Fruit fly (Drosophila melanogaster) whole organism, adult: ENCODE results near the gene CG18304.

Experiments used
- CG11617 ChIP-seq: fragments of 200-800 bp; sonication (Bioruptor generic); optimal IDR thresholded peaks from 2 replicates; lab custom pipeline; 2017; ENCODE audit warnings: mild to moderate bottlenecking, missing biosample characterization, missing genetic modification reagents, missing genetic modification characterization
- CG12768 ChIP-seq: fragments of 200-800 bp; sonication (Bioruptor generic); optimal IDR thresholded peaks from 2 replicates; lab custom pipeline; 2017; ENCODE audit warnings: missing biosample characterization, missing genetic modification characterization, mild to moderate bottlenecking, moderate library complexity, missing genetic modification reagents
- CG14711 ChIP-seq: fragments of 200-800 bp; sonication (Bioruptor generic); optimal IDR thresholded peaks from 2 replicates; lab custom pipeline; 2018; ENCODE audit warnings: missing biosample characterization, mild to moderate bottlenecking, missing genetic modification characterization, moderate library complexity
- CG1620 ChIP-seq: fragments of 200-800 bp; sonication (Bioruptor generic); optimal IDR thresholded peaks from 2 replicates; lab custom pipeline; 2016; ENCODE audit warnings: missing biosample characterization, missing genetic modification characterization
- CG33017 ChIP-seq: fragments of 200-800 bp; sonication (Bioruptor generic); optimal IDR thresholded peaks from 2 replicates; lab custom pipeline; 2018; ENCODE audit warnings: missing biosample characterization, mild to moderate bottlenecking, missing genetic modification characterization, moderate library complexity
- CG5204 ChIP-seq: fragments of 200-800 bp; sonication (Bioruptor generic); optimal IDR thresholded peaks from 2 replicates; lab custom pipeline; 2016; ENCODE audit warnings: missing biosample characterization, missing genetic modification characterization
- CG7045 ChIP-seq: fragments of 200-800 bp; sonication (Bioruptor generic); optimal IDR thresholded peaks from 2 replicates; lab custom pipeline; 2017; ENCODE audit warnings: missing biosample characterization, mild to moderate bottlenecking, missing genetic modification characterization
- CG7101 ChIP-seq: fragments of 200-800 bp; sonication (Bioruptor generic); optimal IDR thresholded peaks from 2 replicates; lab custom pipeline; 2018; ENCODE audit warnings: missing biosample characterization, mild to moderate bottlenecking, missing genetic modification characterization, moderate library complexity
- Clk ChIP-seq: fragments of 200-800 bp; sonication (Bioruptor generic); optimal IDR thresholded peaks from 2 replicates; lab custom pipeline; 2017; ENCODE audit warnings: missing biosample characterization, missing genetic modification characterization
- Crg-1 ChIP-seq: fragments of 200-800 bp; sonication (Bioruptor generic); optimal IDR thresholded peaks from 2 replicates; lab custom pipeline; 2016; ENCODE audit warnings: missing biosample characterization, missing genetic modification characterization
- Hr96 ChIP-seq: fragments of 200-800 bp; sonication (Bioruptor generic); optimal IDR thresholded peaks from 2 replicates; lab custom pipeline; 2016; ENCODE audit warnings: missing biosample characterization, missing genetic modification characterization
- Mnt ChIP-seq: fragments of 200-800 bp; sonication (Bioruptor generic); optimal IDR thresholded peaks from 2 replicates; lab custom pipeline; 2016; ENCODE audit warnings: missing biosample characterization, mild to moderate bottlenecking, missing genetic modification characterization
- bab1 ChIP-seq: fragments of 200-800 bp; sonication (Bioruptor generic); optimal IDR thresholded peaks from 3 replicates; lab custom pipeline; 2019; ENCODE audit warnings: missing biosample characterization, mild to moderate bottlenecking, missing genetic modification characterization, moderate library complexity
- cic ChIP-seq: fragments of 200-800 bp; sonication (Bioruptor generic); optimal IDR thresholded peaks from 2 replicates; lab custom pipeline; 2017; ENCODE audit warnings: missing biosample characterization, mild to moderate bottlenecking, missing genetic modification characterization, moderate library complexity
- cnc ChIP-seq, 2 experiments: fragments of >200 bp; optimal IDR thresholded peaks; 2 replicates each; lab custom pipeline; 2017
- kay ChIP-seq: fragments of 200-800 bp; sonication (Bioruptor generic); peaks from one replicate; lab custom pipeline; 2016; ENCODE audit warnings: missing biosample characterization, missing genetic modification characterization, borderline replicate concordance
- ovo ChIP-seq: fragments of 200-800 bp; sonication (Bioruptor generic); optimal IDR thresholded peaks from 2 replicates; lab custom pipeline; 2016; ENCODE audit warnings: missing biosample characterization, missing genetic modification characterization
- pad ChIP-seq: fragments of 200-800 bp; sonication (Bioruptor generic); optimal IDR thresholded peaks from 3 replicates; lab custom pipeline; 2017; ENCODE audit warnings: missing biosample characterization, missing genetic modification characterization, mild to moderate bottlenecking, moderate library complexity, missing genetic modification reagents
- tj ChIP-seq: fragments of 200-800 bp; sonication (Bioruptor generic); optimal IDR thresholded peaks from 3 replicates; lab custom pipeline; 2017; ENCODE audit warnings: missing biosample characterization, mild to moderate bottlenecking, missing genetic modification characterization, moderate library complexity
- toe ChIP-seq: fragments of 200-800 bp; sonication (Bioruptor generic); optimal IDR thresholded peaks from 2 replicates; lab custom pipeline; 2016; ENCODE audit warnings: missing biosample characterization, missing genetic modification characterization

Gene CG18304

dm6 chr2L:6916345-6916744 is 26.3 kb downstream of the CG18304 start, which contains the start of gene CG32829:
CG32829 (minus strand) TSS chr2L:6916445.
- TF ChIP-seq Clk (GFP tag; lab: Kevin White, UChicago) (no peak), ovo (GFP tag; lab: Kevin White, UChicago) (no peak), CG7101 (tag; lab: Kevin White, UChicago) (no peak), CG7045 (GFP tag; lab: Kevin White, UChicago) (no peak), CG11617 (GFP tag; lab: Kevin White, UChicago) (no peak), Crg-1 (GFP tag; lab: Kevin White, UChicago) (no peak)

DNA sequence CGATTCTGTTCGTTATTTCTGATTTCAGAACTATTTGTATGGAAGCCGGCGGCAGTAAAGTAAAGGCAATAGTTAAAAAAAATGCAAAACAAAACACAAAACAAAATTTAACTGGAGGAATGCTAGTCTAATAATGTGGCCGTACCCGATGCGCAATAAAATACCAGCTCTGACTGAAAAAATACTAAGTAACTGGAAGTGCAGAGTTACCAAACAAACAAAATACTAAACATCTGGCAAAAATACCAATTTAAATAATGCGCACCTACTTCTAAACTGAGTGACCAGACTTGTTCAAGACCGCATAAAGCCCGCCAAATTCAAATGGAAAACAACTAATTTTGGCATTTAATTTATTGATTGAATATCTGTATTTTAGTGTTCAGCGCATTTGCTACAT is 28.6 kb downstream of the CG18304 start, which contains the start of gene Wee1:
Gene Wee1 (minus strand): TSS at position 175 of the 400 bp plus-strand sequence.
- TF ChIP-seq CG33017 (no peak), kay (GFP tag; lab: Kevin White, UChicago) (no peak), Clk (GFP tag; lab: Kevin White, UChicago) (no peak), CG14711 (peak; percentile 3), cnc (optimal IDR thresholded peaks at IDR 0.05; lab: Kevin White, UChicago) (no peak), cic (GFP tag; lab: Kevin White, UChicago) (no peak), ovo (GFP tag; lab: Kevin White, UChicago) (no peak), CG11617 (GFP tag; lab: Kevin White, UChicago) (no peak), CG12768 (GFP tag; lab: Kevin White, UChicago) (no peak), bab1 (GFP tag; lab: Kevin White, UChicago) (peak; percentile 60), tj (GFP tag; lab: Kevin White, UChicago) (no peak), CG7045 (GFP tag; lab: Kevin White, UChicago) (no peak), CG7101 (tag; lab: Kevin White, UChicago) (peak; percentile 0), CG1620 (GFP tag; lab: Kevin White, UChicago) (no peak), Crg-1 (GFP tag; lab: Kevin White, UChicago) (no peak), toe (GFP tag; lab: Kevin White, UChicago) (no peak), pad (GFP tag; lab: Kevin White, UChicago) (no peak), Mnt (GFP tag; lab: Kevin White, UChicago) (peak; percentile 39), CG5204 (GFP tag; lab: Kevin White, UChicago) (no peak), Hr96 (GFP tag; lab: Kevin White, UChicago) (no peak)

DNA sequence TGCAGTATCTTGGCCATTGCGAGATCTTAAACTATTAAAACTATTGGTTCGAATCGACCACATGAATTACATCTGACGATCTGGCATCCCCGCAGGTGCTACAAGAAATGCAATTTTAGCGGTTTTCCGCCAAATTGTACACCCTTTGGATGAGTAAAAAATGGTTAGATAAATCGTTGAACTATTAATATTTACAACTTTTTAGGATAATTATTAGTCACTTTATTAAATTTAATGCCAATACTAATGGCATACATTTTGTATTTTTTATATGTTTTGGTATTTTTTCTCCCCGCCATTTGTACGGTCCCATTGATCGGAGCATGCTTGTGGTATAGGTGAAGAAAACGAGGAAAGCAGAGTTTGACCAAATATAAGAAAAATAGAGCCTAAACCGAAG is 34.9 kb downstream of the CG18304 start, which contains the start of the genes Polr1F and Rat1:
Gene Polr1F (minus strand): TSS at position 84 of the 400 bp plus-strand sequence.
Gene Rat1 (plus strand): TSS at position 323 of the 400 bp plus-strand sequence.
- TF ChIP-seq CG5204 (GFP tag; lab: Kevin White, UChicago) (no peak), bab1 (GFP tag; lab: Kevin White, UChicago) (peak; percentile 27), cic (GFP tag; lab: Kevin White, UChicago) (no peak), CG14711 (peak; percentile 17), CG11617 (GFP tag; lab: Kevin White, UChicago) (peak; percentile 16), CG1620 (GFP tag; lab: Kevin White, UChicago) (peak; percentile 25), Mnt (GFP tag; lab: Kevin White, UChicago) (peak; percentile 77)
